Worm (Caenorhabditis elegans): ENCODE results near the gene del-2.

ce11 chrIV:9614060-9614459 is 27.8 kb downstream of the del-2 start:
- TF ChIP-seq ama-1 (optimal IDR thresholded peaks at IDR 0.05): no peak
- no peak for TF ChIP-seq Y22D7AL.16 (tag; optimal IDR thresholded peaks at IDR 0.05)
- no peak for TF ChIP-seq ref-2 (tag; optimal IDR thresholded peaks at IDR 0.05)
- no peak for TF ChIP-seq odd-2 (tag; optimal IDR thresholded peaks at IDR 0.05)
- TF ChIP-seq zip-5 (tag; optimal IDR thresholded peaks at IDR 0.05): no peak
- no peak for TF ChIP-seq fkh-6 (tag; optimal IDR thresholded peaks at IDR 0.05)
- TF ChIP-seq fkh-10 (GFP tag; optimal IDR thresholded peaks at IDR 0.05): no peak
- no peak for TF ChIP-seq T23F11.4 (GFP tag; optimal IDR thresholded peaks at IDR 0.05)
- TF ChIP-seq sdc-2 (tag; optimal IDR thresholded peaks at IDR 0.05): no peak
- no peak for TF ChIP-seq rnt-1 (tag; optimal IDR thresholded peaks at IDR 0.05)
- TF ChIP-seq ceh-24 (tag; optimal IDR thresholded peaks at IDR 0.05): no peak
